Fruit fly (Drosophila melanogaster) whole organism, embryonic: ENCODE data around the gene Reepl1.

ENCODE experiments used
- BEAF-32 ChIP-seq: fragments of 200-800 bp; sonication (Bioruptor generic); optimal IDR thresholded peaks from 3 replicates; lab custom pipeline; 2017; ENCODE audit warnings: missing biosample characterization, missing genetic modification characterization, mild to moderate bottlenecking, moderate library complexity, missing genetic modification reagents
- CG12071 ChIP-seq: fragments of 200-800 bp; sonication (Bioruptor generic); optimal IDR thresholded peaks from 3 replicates; lab custom pipeline; 2018; ENCODE audit warnings: missing biosample characterization, mild to moderate bottlenecking, missing genetic modification characterization
- CG12219 ChIP-seq: fragments of 200-800 bp; sonication (Bioruptor generic); optimal IDR thresholded peaks from 3 replicates; lab custom pipeline; 2018; ENCODE audit warnings: missing biosample characterization, mild to moderate bottlenecking, missing genetic modification characterization
- CG13624 ChIP-seq: fragments of 200-800 bp; sonication (Bioruptor generic); optimal IDR thresholded peaks from 2 replicates; lab custom pipeline; 2016; ENCODE audit warnings: missing biosample characterization, missing genetic modification characterization
- CG14667 ChIP-seq: fragments of 200-800 bp; sonication (Bioruptor generic); IDR thresholded peaks from 2 replicates; pipeline ENCODE4 v1.3.6; 2022; ENCODE audit warnings: missing biosample characterization, missing genetic modification characterization
- CG14710 ChIP-seq: fragments of 200-800 bp; sonication (Bioruptor generic); optimal IDR thresholded peaks from 3 replicates; lab custom pipeline; 2019; ENCODE audit warnings: missing biosample characterization, mild to moderate bottlenecking, missing genetic modification characterization, moderate library complexity
- CG14860 ChIP-seq: fragments of 200-800 bp; sonication (Bioruptor generic); IDR thresholded peaks from 3 replicates; pipeline ENCODE4 v1.3.6; 2022; ENCODE audit warnings: missing biosample characterization, missing genetic modification characterization; ENCODE audit not compliant: partially characterized antibody
- CG15514 ChIP-seq: fragments of 200-800 bp; sonication (Bioruptor generic); optimal IDR thresholded peaks from 3 replicates; lab custom pipeline; 2017; ENCODE audit warnings: missing biosample characterization, missing genetic modification characterization, mild to moderate bottlenecking, moderate library complexity, missing genetic modification reagents
- CG1603 ChIP-seq: fragments of 200-800 bp; sonication (Bioruptor generic); optimal IDR thresholded peaks from 2 replicates; lab custom pipeline; 2019; ENCODE audit warnings: missing biosample characterization, mild to moderate bottlenecking, missing genetic modification characterization, moderate library complexity
- CG17359 ChIP-seq: fragments of 200-800 bp; sonication (Bioruptor generic); optimal IDR thresholded peaks from 3 replicates; lab custom pipeline; 2018; ENCODE audit warnings: missing biosample characterization, mild to moderate bottlenecking, missing genetic modification characterization, moderate library complexity
- CG17612 ChIP-seq: fragments of 200-800 bp; sonication (Bioruptor generic); IDR thresholded peaks from 2 replicates; pipeline ENCODE4 v1.3.6; 2022; ENCODE audit warnings: missing biosample characterization, missing genetic modification characterization
- CG17829 ChIP-seq: fragments of 200-800 bp; optimal IDR thresholded peaks from 2 replicates; lab custom pipeline; 2019; ENCODE audit warnings: missing biosample characterization, mild to moderate bottlenecking, missing genetic modification characterization, moderate library complexity
- CG2712 ChIP-seq: fragments of 200-800 bp; optimal IDR thresholded peaks from 3 replicates; lab custom pipeline; 2019; ENCODE audit warnings: missing biosample characterization, mild to moderate bottlenecking, missing genetic modification characterization, moderate library complexity
- CG30020 ChIP-seq: fragments of 200-800 bp; optimal IDR thresholded peaks from 2 replicates; lab custom pipeline; 2019; ENCODE audit warnings: missing biosample characterization, mild to moderate bottlenecking, missing genetic modification characterization, moderate library complexity
- CG3995 ChIP-seq: fragments of 200-800 bp; sonication (Bioruptor generic); optimal IDR thresholded peaks from 3 replicates; lab custom pipeline; 2016; ENCODE audit warnings: missing biosample characterization, missing genetic modification characterization
- CG4424 ChIP-seq: fragments of 200-800 bp; sonication (Bioruptor generic); optimal IDR thresholded peaks from 3 replicates; lab custom pipeline; 2016; ENCODE audit warnings: missing biosample characterization, missing genetic modification characterization
- CG6689 ChIP-seq: fragments of 200-800 bp; sonication (Bioruptor generic); IDR thresholded peaks from 2 replicates; pipeline ENCODE4 v1.3.6; 2022; ENCODE audit warnings: missing biosample characterization, missing genetic modification characterization
- CG7963 ChIP-seq: fragments of 200-800 bp; sonication (Bioruptor generic); IDR thresholded peaks from 3 replicates; pipeline ENCODE4 v1.3.6; 2022; ENCODE audit warnings: missing biosample characterization, missing genetic modification characterization; ENCODE audit not compliant: partially characterized antibody
- Camta ChIP-seq: fragments of 200-800 bp; sonication (Bioruptor generic); optimal IDR thresholded peaks from 2 replicates; lab custom pipeline; 2016; ENCODE audit warnings: missing biosample characterization, missing genetic modification characterization
- Dfd ChIP-seq, 2 experiments: fragments of >200 bp; optimal IDR thresholded peaks; 2 replicates each; lab custom pipeline; 2017; ENCODE audit warnings: missing biosample characterization in 2 of 2, missing genetic modification characterization in 2 of 2
- Dip2 ChIP-seq: fragments of 200-800 bp; sonication (Bioruptor generic); IDR thresholded peaks from 2 replicates; pipeline ENCODE4 v1.3.6; 2022; ENCODE audit warnings: missing biosample characterization, missing genetic modification characterization
- Dp ChIP-seq: fragments of 200-800 bp; sonication (Bioruptor generic); optimal IDR thresholded peaks from 2 replicates; lab custom pipeline; 2018; ENCODE audit warnings: missing biosample characterization, mild to moderate bottlenecking, missing genetic modification characterization, moderate library complexity
- HLH4C ChIP-seq: fragments of 200-800 bp; sonication (Bioruptor generic); IDR thresholded peaks from 3 replicates; pipeline ENCODE4 v1.3.6; 2022; ENCODE audit warnings: missing biosample characterization, missing genetic modification characterization; ENCODE audit not compliant: partially characterized antibody
- Oli ChIP-seq: fragments of 200-800 bp; sonication (Bioruptor generic); optimal IDR thresholded peaks from 2 replicates; lab custom pipeline; 2018; ENCODE audit warnings: missing biosample characterization, mild to moderate bottlenecking, missing genetic modification characterization, moderate library complexity
- Rfx ChIP-seq: fragments of 200-800 bp; sonication (Bioruptor generic); IDR thresholded peaks from 2 replicates; pipeline ENCODE4 v1.3.6; 2022; ENCODE audit warnings: missing biosample characterization, missing genetic modification characterization
- Sox102F ChIP-seq: fragments of 200-800 bp; sonication (Bioruptor generic); optimal IDR thresholded peaks from 2 replicates; lab custom pipeline; 2018; ENCODE audit warnings: missing biosample characterization, mild to moderate bottlenecking, missing genetic modification characterization, moderate library complexity
- abd-A ChIP-seq: fragments of 200-800 bp; sonication (Bioruptor generic); optimal IDR thresholded peaks from 3 replicates; lab custom pipeline; 2019; ENCODE audit warnings: missing biosample characterization, mild to moderate bottlenecking, missing genetic modification characterization, moderate library complexity
- ap ChIP-seq: fragments of 200-800 bp; sonication (Bioruptor generic); IDR thresholded peaks from 2 replicates; pipeline ENCODE4 v1.3.6; 2022; ENCODE audit warnings: missing biosample characterization, missing genetic modification characterization
- ara ChIP-seq: fragments of 200-800 bp; sonication (Bioruptor generic); IDR thresholded peaks from 2 replicates; pipeline ENCODE4 v1.3.6; 2022; ENCODE audit warnings: missing biosample characterization, missing genetic modification characterization
- az2 ChIP-seq: fragments of 200-800 bp; sonication (Bioruptor generic); optimal IDR thresholded peaks from 3 replicates; lab custom pipeline; 2016; ENCODE audit warnings: missing biosample characterization, missing genetic modification characterization
- bbx ChIP-seq: fragments of 200-800 bp; sonication (Bioruptor generic); IDR thresholded peaks from 2 replicates; pipeline ENCODE4 v1.3.6; 2022; ENCODE audit warnings: missing biosample characterization, missing genetic modification characterization; ENCODE audit not compliant: partially characterized antibody
- crp ChIP-seq, 2 experiments: fragments of 200-800 bp; sonication (Bioruptor generic); optimal IDR thresholded peaks; 2 replicates in 1 of 2; 3 replicates in 1 of 2; lab custom pipeline; 2017; ENCODE audit warnings: missing biosample characterization in 2 of 2, missing genetic modification characterization in 2 of 2, mild to moderate bottlenecking in 1 of 2, moderate library complexity in 1 of 2
- disco-r ChIP-seq: fragments of 200-800 bp; sonication (Bioruptor generic); optimal IDR thresholded peaks from 2 replicates; lab custom pipeline; 2016; ENCODE audit warnings: missing biosample characterization, missing genetic modification characterization
- hb ChIP-seq: fragments of 200-800 bp; sonication (Bioruptor generic); IDR thresholded peaks from 3 replicates; pipeline ENCODE4 v1.3.6; 2022; ENCODE audit warnings: missing biosample characterization, missing genetic modification characterization; ENCODE audit not compliant: partially characterized antibody
- hkb ChIP-seq, 2 experiments: fragments of 200-800 bp in 1 of 2; fragments of >200 bp in 1 of 2; sonication (Bioruptor generic) in 1 of 2; IDR thresholded peaks in 1 of 2; optimal IDR thresholded peaks in 1 of 2; 2 replicates each; pipeline versions ENCODE4 v1.3.6 to Lab custom; 2017 to 2022; ENCODE audit warnings: missing biosample characterization in 1 of 2, missing genetic modification characterization in 1 of 2
- jigr1 ChIP-seq: fragments of 200-800 bp; sonication (Bioruptor generic); IDR thresholded peaks from 3 replicates; pipeline ENCODE4 v1.3.6; 2022; ENCODE audit warnings: missing biosample characterization, missing genetic modification characterization
- lola ChIP-seq, 3 experiments: fragments of >200 bp in 2 of 3; fragments of 200-800 bp in 1 of 3; sonication (Bioruptor generic) in 1 of 3; optimal IDR thresholded peaks; 2 replicates each; lab custom pipeline; 2017 to 2019; ENCODE audit warnings: missing biosample characterization in 3 of 3, missing genetic modification characterization in 3 of 3, mild to moderate bottlenecking in 1 of 3, moderate library complexity in 1 of 3
- nmo ChIP-seq: fragments of 200-800 bp; sonication (Bioruptor generic); optimal IDR thresholded peaks from 2 replicates; lab custom pipeline; 2018; ENCODE audit warnings: missing biosample characterization, mild to moderate bottlenecking, missing genetic modification characterization, moderate library complexity
- odd ChIP-seq: fragments of 200-800 bp; sonication (Bioruptor generic); optimal IDR thresholded peaks from 2 replicates; lab custom pipeline; 2017; ENCODE audit warnings: missing biosample characterization, mild to moderate bottlenecking, missing genetic modification characterization
- peb ChIP-seq: fragments of 200-800 bp; sonication (Bioruptor generic); IDR thresholded peaks from 2 replicates; pipeline ENCODE4 v1.3.6; 2022; ENCODE audit warnings: missing biosample characterization, missing genetic modification characterization
- pnt ChIP-seq: fragments of 200-800 bp; sonication (Bioruptor generic); optimal IDR thresholded peaks from 3 replicates; lab custom pipeline; 2016; ENCODE audit warnings: missing biosample characterization, missing genetic modification characterization
- ranshi ChIP-seq: fragments of 200-800 bp; sonication (Bioruptor generic); IDR thresholded peaks from 2 replicates; pipeline ENCODE4 v1.3.6; 2022; ENCODE audit warnings: missing biosample characterization, missing genetic modification characterization
- sna ChIP-seq: fragments of 200-800 bp; sonication (Bioruptor generic); IDR thresholded peaks from 2 replicates; pipeline ENCODE4 v1.3.6; 2022; ENCODE audit warnings: missing biosample characterization, missing genetic modification characterization; ENCODE audit not compliant: partially characterized antibody
- ssp ChIP-seq: fragments of 200-800 bp; sonication (Bioruptor generic); IDR thresholded peaks from 2 replicates; pipeline ENCODE4 v1.3.6; 2022; ENCODE audit warnings: missing biosample characterization, missing genetic modification characterization
- tna ChIP-seq: fragments of 200-800 bp; sonication (Bioruptor generic); IDR thresholded peaks from 2 replicates; pipeline ENCODE4 v1.3.6; 2022; ENCODE audit warnings: missing biosample characterization, missing genetic modification characterization; ENCODE audit not compliant: partially characterized antibody
- tup ChIP-seq: fragments of 200-800 bp; sonication (Bioruptor generic); optimal IDR thresholded peaks from 2 replicates; lab custom pipeline; 2016; ENCODE audit warnings: missing biosample characterization, mild to moderate bottlenecking, missing genetic modification characterization, moderate library complexity
- zen2 ChIP-seq: fragments of 200-800 bp; sonication (Bioruptor generic); IDR thresholded peaks from 3 replicates; pipeline ENCODE4 v1.3.6; 2022; ENCODE audit warnings: missing biosample characterization, missing genetic modification characterization; ENCODE audit not compliant: partially characterized antibody

Gene Reepl1

dm6 chrX:11615652-11616495 lies 43.4 kb downstream of the Reepl1 start, which contains the start of the genes RPA3 and Met (continued):
- TF ChIP-seq Rfx (GFP tag; lab: Robert Waterston, UW) (no peak), BEAF-32 (GFP tag; lab: Kevin White, UChicago) (peak; percentile 72), CG4424 (GFP tag; lab: Kevin White, UChicago) (no peak), CG30020 (peak; percentile 79), odd (GFP tag; lab: Kevin White, UChicago) (no peak), ap (GFP tag; lab: Robert Waterston, UW) (no peak), az2 (GFP tag; lab: Kevin White, UChicago) (no peak), lola (GFP tag; optimal IDR thresholded peaks at IDR 0.05; lab: Kevin White, UChicago) (no peak), ara (GFP tag; lab: Robert Waterston, UW) (no peak), Dip2 (no peak), tup (GFP tag; lab: Kevin White, UChicago) (no peak), HLH4C (GFP tag; lab: Robert Waterston, UW) (peak; percentile 61; the same call in 1 of the 3 replicates), CG1603 (tag; lab: Kevin White, UChicago) (peak; percentile 38), Oli (tag; lab: Kevin White, UChicago) (no peak), Dfd (GFP tag; optimal IDR thresholded peaks at IDR 0.05; lab: Kevin White, UChicago) (no peak), peb (no peak), CG17359 (tag; lab: Kevin White, UChicago) (no peak), CG7963 (GFP tag; lab: Robert Waterston, UW) (no peak), sna (GFP tag; lab: Robert Waterston, UW) (peak; percentile 77), tna (peak; percentile 58; the same call in 1 of the 2 replicates), Dp (peak; percentile 64), ranshi (GFP tag; lab: Robert Waterston, UW) (no peak), CG14667 (GFP tag; lab: Robert Waterston, UW) (no peak), CG13624 (GFP tag; lab: Kevin White, UChicago) (peak; percentile 22), CG17829 (tag; lab: Kevin White, UChicago) (peak; percentile 29), hb (GFP tag; lab: Robert Waterston, UW) (peak; percentile 71; the same call in 1 of the 3 replicates), Camta (no peak), zen2 (GFP tag; lab: Robert Waterston, UW) (peak; percentile 24; the same call in 1 of the 3 replicates), Sox102F (GFP tag; lab: Kevin White, UChicago) (no peak), jigr1 (GFP tag; lab: Robert Waterston, UW) (no peak), CG12071 (no peak), ssp (GFP tag; lab: Robert Waterston, UW) (peak; percentile 67), hkb (optimal IDR thresholded peaks at IDR 0.05; lab: Kevin White, UChicago) (no peak), hkb (GFP tag; IDR thresholded peaks at IDR 0.05; lab: Robert Waterston, UW) (no peak), disco-r (GFP tag; lab: Kevin White, UChicago) (no peak), CG12219 (GFP tag; lab: Kevin White, UChicago) (no peak), pnt (no peak), CG15514 (GFP tag; lab: Kevin White, UChicago) (peak; percentile 51), bbx (GFP tag; lab: Robert Waterston, UW) (peak; percentile 76), CG17612 (GFP tag; lab: Robert Waterston, UW) (no peak), CG14860 (peak; percentile 82), CG2712 (tag; lab: Kevin White, UChicago) (peak; percentile 35), CG14710 (tag; lab: Kevin White, UChicago) (peak; percentile 28), crp (GFP tag; optimal IDR thresholded peaks at IDR 0.05; lab: Kevin White, UChicago) (no peak), CG6689 (no peak), abd-A (tag; lab: Kevin White, UChicago) (no peak), nmo (GFP tag; lab: Kevin White, UChicago) (peak; percentile 38), CG3995 (GFP tag; lab: Kevin White, UChicago) (no peak)
